Worm (Caenorhabditis elegans) whole organism, mixed stage, embryonic: Measurements from ENCODE around the gene ttr-49.

ENCODE experiments used
- hlh-1 ChIP-seq: fragments of 150-350 bp; optimal IDR thresholded peaks from 2 replicates; lab custom pipeline; 2014; ENCODE audit warnings: missing biosample characterization, missing genetic modification reagents, missing genetic modification characterization
- lsy-2 ChIP-seq: fragments of 150-350 bp; optimal IDR thresholded peaks from 2 replicates; lab custom pipeline; 2014; ENCODE audit warnings: missing biosample characterization, missing genetic modification characterization
- mls-2 ChIP-seq: sonication (generic microtip); optimal IDR thresholded peaks from 2 replicates; lab custom pipeline; 2016; ENCODE audit warnings: mild to moderate bottlenecking, missing genetic modification characterization, moderate library complexity, missing compliant biosample characterization
- nhr-12 ChIP-seq: fragments of 150-350 bp; optimal IDR thresholded peaks from 2 replicates; lab custom pipeline; 2014; ENCODE audit warnings: missing biosample characterization, missing genetic modification characterization
- pha-4 ChIP-seq: fragments of 150-350 bp; optimal IDR thresholded peaks from 2 replicates; lab custom pipeline; 2018; ENCODE audit warnings: missing biosample characterization, missing genetic modification reagents, missing genetic modification characterization

ce11 chrV:9375378-9375777 is 19.1 kb upstream of the ttr-49 start, which contains the start of gene E02C12.9:
- TF ChIP-seq nhr-12 (tag; lab: Kevin White, UChicago) (no peak), hlh-1 (no peak), lsy-2 (tag; lab: Kevin White, UChicago) (no peak), pha-4 (tag; lab: Kevin White, UChicago) (no peak), mls-2 (tag; lab: Kevin White, UChicago) (no peak)
